Worm (Caenorhabditis elegans): ENCODE results near the gene srd-64.

srd-64 gene

ce11 chrIII:1680393-1680792 lies 14.5 kb downstream of the srd-64 start:
- TF ChIP-seq T22C8.4 (GFP tag; IDR thresholded peaks at IDR 0.05) (no peak), ztf-23 (GFP tag; IDR thresholded peaks at IDR 0.05) (no peak), ztf-29 (GFP tag; IDR thresholded peaks at IDR 0.05) (no peak), cog-1 (tag; optimal IDR thresholded peaks at IDR 0.05) (no peak), ref-1 (GFP tag; conservative IDR thresholded peaks at IDR 0.05) (no peak), tab-1 (GFP tag; IDR thresholded peaks at IDR 0.05) (no peak), klf-2 (GFP tag; conservative IDR thresholded peaks at IDR 0.05) (no peak), flt-1 (GFP tag; IDR thresholded peaks at IDR 0.05) (no peak)

ce11 chrIII:1678671-1679070 lies 16.2 kb downstream of the srd-64 start:
- TF ChIP-seq flt-1 (GFP tag; IDR thresholded peaks at IDR 0.05), result no peak
- TF ChIP-seq ztf-23 (GFP tag; IDR thresholded peaks at IDR 0.05), result no peak
- TF ChIP-seq ztf-29 (GFP tag; IDR thresholded peaks at IDR 0.05), result no peak
- TF ChIP-seq ref-1 (GFP tag; conservative IDR thresholded peaks at IDR 0.05), result no peak
- no peak for TF ChIP-seq tab-1 (GFP tag; IDR thresholded peaks at IDR 0.05)
- TF ChIP-seq cog-1 (tag; optimal IDR thresholded peaks at IDR 0.05), result no peak
- TF ChIP-seq med-1 (GFP tag; optimal IDR thresholded peaks at IDR 0.05; ENCODE audit: insufficient read depth), result no peak
- no peak for TF ChIP-seq klf-2 (GFP tag; conservative IDR thresholded peaks at IDR 0.05)
- TF ChIP-seq T22C8.4 (GFP tag; IDR thresholded peaks at IDR 0.05), result no peak

ce11 chrIII:1676588-1676987 lies 18.3 kb downstream of the srd-64 start, which contains the start of gene Y22D7AR.6:
Gene Y22D7AR.6, minus strand, starts transcription at chrIII:1676721.
- TF ChIP-seq T22C8.4 (GFP tag; IDR thresholded peaks at IDR 0.05) (no peak), tab-1 (GFP tag; IDR thresholded peaks at IDR 0.05) (no peak), cog-1 (tag; optimal IDR thresholded peaks at IDR 0.05) (no peak), klf-2 (GFP tag; conservative IDR thresholded peaks at IDR 0.05) (no peak), ref-1 (GFP tag; conservative IDR thresholded peaks at IDR 0.05) (no peak), flt-1 (GFP tag; IDR thresholded peaks at IDR 0.05) (no peak), med-1 (GFP tag; optimal IDR thresholded peaks at IDR 0.05; ENCODE audit: insufficient read depth) (no peak), ztf-29 (GFP tag; IDR thresholded peaks at IDR 0.05) (no peak), ztf-23 (GFP tag; IDR thresholded peaks at IDR 0.05) (no peak)

- TF ChIP-seq flt-1 (GFP tag; IDR thresholded peaks at IDR 0.05) (no peak), T22C8.4 (GFP tag; IDR thresholded peaks at IDR 0.05) (no peak), tab-1 (GFP tag; IDR thresholded peaks at IDR 0.05) (no peak), med-1 (GFP tag; optimal IDR thresholded peaks at IDR 0.05; ENCODE audit: insufficient read depth) (no peak), cog-1 (tag; optimal IDR thresholded peaks at IDR 0.05) (no peak), ztf-29 (GFP tag; IDR thresholded peaks at IDR 0.05) (no peak), ref-1 (GFP tag; conservative IDR thresholded peaks at IDR 0.05) (no peak), ztf-23 (GFP tag; IDR thresholded peaks at IDR 0.05) (no peak), klf-2 (GFP tag; conservative IDR thresholded peaks at IDR 0.05) (no peak)
Measured at ce11 chrIII:1674760-1675159, 20.1 kb downstream of the srd-64 start.

ce11 chrIII:1673320-1673719 lies 21.6 kb downstream of the srd-64 start:
- TF ChIP-seq ztf-23 (GFP tag; IDR thresholded peaks at IDR 0.05) (no peak), med-1 (GFP tag; optimal IDR thresholded peaks at IDR 0.05; ENCODE audit: insufficient read depth) (no peak), klf-2 (GFP tag; conservative IDR thresholded peaks at IDR 0.05) (no peak), flt-1 (GFP tag; IDR thresholded peaks at IDR 0.05) (no peak), ref-1 (GFP tag; conservative IDR thresholded peaks at IDR 0.05) (no peak), cog-1 (tag; optimal IDR thresholded peaks at IDR 0.05) (no peak), ztf-29 (GFP tag; IDR thresholded peaks at IDR 0.05) (no peak), T22C8.4 (GFP tag; IDR thresholded peaks at IDR 0.05) (no peak), tab-1 (GFP tag; IDR thresholded peaks at IDR 0.05) (no peak)

ce11 chrIII:1668519-1668918 lies 26.4 kb downstream of the srd-64 start, which contains the start of gene glb-30:
Gene glb-30, minus strand, starts transcription at chrIII:1668619.
- TF ChIP-seq flt-1 (GFP tag; IDR thresholded peaks at IDR 0.05), result no peak
- TF ChIP-seq cog-1 (tag; optimal IDR thresholded peaks at IDR 0.05), result no peak
- TF ChIP-seq med-1 (GFP tag; optimal IDR thresholded peaks at IDR 0.05; ENCODE audit: insufficient read depth), result no peak
- TF ChIP-seq ztf-29 (GFP tag; IDR thresholded peaks at IDR 0.05), result no peak
- TF ChIP-seq ztf-23 (GFP tag; IDR thresholded peaks at IDR 0.05), result no peak
- no peak for TF ChIP-seq T22C8.4 (GFP tag; IDR thresholded peaks at IDR 0.05)
- TF ChIP-seq ref-1 (GFP tag; conservative IDR thresholded peaks at IDR 0.05), result no peak
- no peak for TF ChIP-seq klf-2 (GFP tag; conservative IDR thresholded peaks at IDR 0.05)
- TF ChIP-seq tab-1 (GFP tag; IDR thresholded peaks at IDR 0.05), result no peak

ce11 chrIII:1666893-1667292 lies 28.0 kb downstream of the srd-64 start:
- TF ChIP-seq klf-2 (GFP tag; conservative IDR thresholded peaks at IDR 0.05) (no peak), T22C8.4 (GFP tag; IDR thresholded peaks at IDR 0.05) (peak; percentile 72), flt-1 (GFP tag; IDR thresholded peaks at IDR 0.05) (no peak), ztf-29 (GFP tag; IDR thresholded peaks at IDR 0.05) (no peak), tab-1 (GFP tag; IDR thresholded peaks at IDR 0.05) (no peak)

ce11 chrIII:1665799-1666308 lies 29.1 kb downstream of the srd-64 start, which contains the start of gene Y22D7AR.3:
Gene Y22D7AR.3, minus strand, starts transcription at chrIII:1665849.
- TF ChIP-seq tab-1 (GFP tag; IDR thresholded peaks at IDR 0.05) (no peak), klf-2 (GFP tag; conservative IDR thresholded peaks at IDR 0.05) (no peak), flt-1 (GFP tag; IDR thresholded peaks at IDR 0.05) (no peak), T22C8.4 (GFP tag; IDR thresholded peaks at IDR 0.05) (0 out of 2 replicates have a peak, but pooled peaks have one; percentile 7), cog-1 (tag; optimal IDR thresholded peaks at IDR 0.05) (no peak), ztf-23 (GFP tag; IDR thresholded peaks at IDR 0.05) (no peak)

ce11 chrIII:1665373-1665772 lies 29.5 kb downstream of the srd-64 start:
- TF ChIP-seq ref-1 (GFP tag; conservative IDR thresholded peaks at IDR 0.05) (no peak), T22C8.4 (GFP tag; IDR thresholded peaks at IDR 0.05) (peak; percentile 64; the same call in 1 of the 2 replicates), cog-1 (tag; optimal IDR thresholded peaks at IDR 0.05) (no peak), ztf-23 (GFP tag; IDR thresholded peaks at IDR 0.05) (no peak)

ce11 chrIII:1664761-1665266 lies 30.1 kb downstream of the srd-64 start, which contains the start of gene Y22D7AL.16:
Gene Y22D7AL.16, minus strand, starts transcription at chrIII:1665216.
- TF ChIP-seq flt-1 (GFP tag; IDR thresholded peaks at IDR 0.05) (no peak), ztf-23 (GFP tag; IDR thresholded peaks at IDR 0.05) (no peak), med-1 (GFP tag; optimal IDR thresholded peaks at IDR 0.05; ENCODE audit: insufficient read depth) (no peak), cog-1 (tag; optimal IDR thresholded peaks at IDR 0.05) (no peak)

Data from whole organism, midembryonic.